Fruit fly (Drosophila melanogaster) whole organism, prepupa: ENCODE results near the gene Ubc84D.

Experiments used
- CG10631 ChIP-seq: fragments of 200-800 bp; sonication (Bioruptor generic); optimal IDR thresholded peaks from 2 replicates; lab custom pipeline; 2016; ENCODE audit warnings: missing biosample characterization, missing genetic modification characterization
- CG11902 ChIP-seq: fragments of 200-800 bp; sonication (Bioruptor generic); optimal IDR thresholded peaks from 3 replicates; lab custom pipeline; 2016; ENCODE audit warnings: missing biosample characterization, missing genetic modification characterization
- CG1621 ChIP-seq: fragments of 200-800 bp; sonication (Bioruptor generic); optimal IDR thresholded peaks from 3 replicates; lab custom pipeline; 2018; ENCODE audit warnings: missing biosample characterization, mild to moderate bottlenecking, missing genetic modification characterization
- CG4318 ChIP-seq: fragments of 200-800 bp; sonication (Bioruptor generic); optimal IDR thresholded peaks from 3 replicates; lab custom pipeline; 2017; ENCODE audit warnings: missing biosample characterization, mild to moderate bottlenecking, missing genetic modification characterization
- CG6792 ChIP-seq: fragments of 200-800 bp; sonication (Bioruptor generic); optimal IDR thresholded peaks from 3 replicates; lab custom pipeline; 2016; ENCODE audit warnings: missing biosample characterization, missing genetic modification characterization
- CG6808 ChIP-seq: fragments of 200-800 bp; sonication (Bioruptor generic); optimal IDR thresholded peaks from 3 replicates; lab custom pipeline; 2017; ENCODE audit warnings: missing biosample characterization, missing genetic modification characterization, mild to moderate bottlenecking, moderate library complexity, missing genetic modification reagents
- CG6854 ChIP-seq: fragments of 200-800 bp; sonication (Bioruptor generic); optimal IDR thresholded peaks from 2 replicates; lab custom pipeline; 2017; ENCODE audit warnings: missing biosample characterization, mild to moderate bottlenecking, missing genetic modification characterization
- CG8119 ChIP-seq: fragments of 200-800 bp; sonication (Bioruptor generic); IDR thresholded peaks from 3 replicates; pipeline ENCODE4 v1.3.6; 2022; ENCODE audit warnings: missing biosample characterization, missing genetic modification characterization
- CG8632 ChIP-seq: fragments of 200-800 bp; sonication (Bioruptor generic); optimal IDR thresholded peaks from 3 replicates; lab custom pipeline; 2016; ENCODE audit warnings: missing biosample characterization, missing genetic modification characterization
- Sox102F ChIP-seq: fragments of 200-800 bp; sonication (Bioruptor generic); optimal IDR thresholded peaks from 2 replicates; lab custom pipeline; 2016; ENCODE audit warnings: missing biosample characterization, mild to moderate bottlenecking, missing genetic modification characterization
- cyc ChIP-seq: fragments of 200-800 bp; sonication (Bioruptor generic); optimal IDR thresholded peaks from 3 replicates; lab custom pipeline; 2016; ENCODE audit warnings: missing biosample characterization, missing genetic modification characterization
- dac ChIP-seq: fragments of 200-800 bp; sonication (Bioruptor generic); optimal IDR thresholded peaks from 2 replicates; lab custom pipeline; 2017; ENCODE audit warnings: missing biosample characterization, mild to moderate bottlenecking, missing genetic modification characterization
- salr ChIP-seq, 2 experiments: fragments of 200-800 bp; sonication (Bioruptor generic); optimal IDR thresholded peaks; 3 replicates each; lab custom pipeline; 2016 to 2018; ENCODE audit warnings: missing biosample characterization in 2 of 2, missing genetic modification characterization in 2 of 2, mild to moderate bottlenecking in 1 of 2
- vri ChIP-seq: fragments of 200-800 bp; sonication (Bioruptor generic); optimal IDR thresholded peaks from 3 replicates; lab custom pipeline; 2016; ENCODE audit warnings: missing biosample characterization, mild to moderate bottlenecking, missing genetic modification characterization

- TF ChIP-seq CG10631 (GFP tag; lab: Kevin White, UChicago) (no peak), vri (GFP tag; lab: Kevin White, UChicago) (no peak), CG4318 (no peak), CG8632 (no peak), CG6792 (GFP tag; lab: Kevin White, UChicago) (no peak), CG11902 (no peak), CG6854 (no peak), CG8119 (GFP tag; lab: Robert Waterston, UW) (no peak), CG6808 (GFP tag; lab: Kevin White, UChicago) (no peak), salr (GFP tag; optimal IDR thresholded peaks at IDR 0.05; lab: Kevin White, UChicago) (no peak), cyc (no peak), CG1621 (tag; lab: Kevin White, UChicago) (no peak), Sox102F (GFP tag; lab: Kevin White, UChicago) (no peak), dac (GFP tag; lab: Kevin White, UChicago) (no peak)
Observed at dm6 chr3R:7530184-7530821, 11.0 kb upstream of the Ubc84D start, which contains the start of the genes Rtnl2 and alphaTub84D.
